Worm (Caenorhabditis elegans) whole organism, L4 larva: ENCODE data around the gene lact-8.

Experiments
- F26F4.8 ChIP-seq: fragments of 200-800 bp; sonication (Bioruptor generic); conservative IDR thresholded peaks from 2 replicates; pipeline ENCODE4 v1.3.6; 2022; ENCODE audit warnings: missing genetic modification characterization, missing compliant biosample characterization
- F49E8.2 ChIP-seq: sonication (generic microtip); optimal IDR thresholded peaks from 2 replicates; lab custom pipeline; 2016; ENCODE audit warnings: missing compliant biosample characterization, mild to moderate bottlenecking, missing genetic modification characterization, borderline replicate concordance
- ZK546.5 ChIP-seq, 2 experiments: sonication (generic microtip); optimal IDR thresholded peaks; 2 replicates each; lab custom pipeline; 2017; ENCODE audit warnings: missing biosample characterization in 2 of 2, missing genetic modification characterization in 2 of 2
- aha-1 ChIP-seq: fragments of 150-350 bp; peaks from one replicate; lab custom pipeline; 2014; ENCODE audit warnings: missing biosample characterization, missing genetic modification characterization
- ceh-20 ChIP-seq: fragments of 200-800 bp; sonication (Bioruptor generic); IDR thresholded peaks from 2 replicates; pipeline ENCODE4 v1.3.6; 2022; ENCODE audit warnings: missing genetic modification reagents, missing genetic modification characterization, missing compliant biosample characterization
- ceh-28 ChIP-seq: fragments of 150-350 bp; optimal IDR thresholded peaks from 2 replicates; lab custom pipeline; 2014; ENCODE audit warnings: missing biosample characterization, missing genetic modification reagents, missing genetic modification characterization
- ceh-32 ChIP-seq: sonication (generic microtip); optimal IDR thresholded peaks from 2 replicates; lab custom pipeline; 2016; ENCODE audit warnings: mild to moderate bottlenecking, missing genetic modification characterization, missing compliant biosample characterization; ENCODE audit not compliant: poor library complexity
- daf-12 ChIP-seq: fragments of 150-350 bp; optimal IDR thresholded peaks from 2 replicates; lab custom pipeline; 2014; ENCODE audit warnings: missing biosample characterization, missing genetic modification reagents, missing genetic modification characterization
- daf-16 ChIP-seq, 3 experiments: sonication (generic microtip); optimal IDR thresholded peaks; 2 replicates each; lab custom pipeline; 2016 to 2017; ENCODE audit warnings: missing genetic modification characterization in 3 of 3, missing genetic modification reagents in 3 of 3, mild to moderate bottlenecking in 2 of 3, missing compliant biosample characterization in 2 of 3, missing biosample characterization in 1 of 3, moderate library complexity in 1 of 3
- dmd-6 ChIP-seq: fragments of 200-800 bp; sonication (Bioruptor generic); IDR thresholded peaks from 2 replicates; pipeline ENCODE4 v1.3.6; 2022; ENCODE audit warnings: missing genetic modification reagents, missing genetic modification characterization, missing compliant biosample characterization
- duxl-1 ChIP-seq: sonication (generic microtip); optimal IDR thresholded peaks from 2 replicates; lab custom pipeline; 2016; ENCODE audit warnings: mild to moderate bottlenecking, missing genetic modification characterization, moderate library complexity, missing compliant biosample characterization; ENCODE audit not compliant: poor library complexity
- dve-1 ChIP-seq: sonication (generic microtip); optimal IDR thresholded peaks from 2 replicates; lab custom pipeline; 2017; ENCODE audit warnings: antibody characterized with exemption, mild to moderate bottlenecking, missing genetic modification characterization, missing compliant biosample characterization; ENCODE audit not compliant: insufficient read depth
- hif-1 ChIP-seq, 2 experiments: sonication (generic microtip); optimal IDR thresholded peaks; 2 replicates each; lab custom pipeline; 2016 to 2017; ENCODE audit warnings: missing compliant biosample characterization in 2 of 2, missing genetic modification characterization in 2 of 2, missing genetic modification reagents in 2 of 2, missing genotype in 2 of 2, mild to moderate bottlenecking in 1 of 2
- hlh-11 ChIP-seq: fragments of 200-800 bp; sonication (Bioruptor generic); optimal IDR thresholded peaks from 2 replicates; lab custom pipeline; 2018; ENCODE audit warnings: mild to moderate bottlenecking, missing genetic modification characterization, missing compliant biosample characterization
- hlh-30 ChIP-seq: sonication (generic microtip); optimal IDR thresholded peaks from 2 replicates; lab custom pipeline; 2017; ENCODE audit warnings: antibody characterized with exemption, mild to moderate bottlenecking, missing genetic modification characterization, missing compliant biosample characterization; ENCODE audit not compliant: insufficient read depth
- hmg-1.1 ChIP-seq: fragments of 200-800 bp; sonication (Bioruptor generic); IDR thresholded peaks from 2 replicates; pipeline ENCODE4 v1.3.6; 2022; ENCODE audit warnings: missing genetic modification reagents, missing genetic modification characterization, missing compliant biosample characterization
- lim-7 ChIP-seq: fragments of 200-800 bp; sonication (Bioruptor generic); IDR thresholded peaks from 2 replicates; pipeline ENCODE4 v1.3.6; 2022; ENCODE audit warnings: missing genetic modification characterization, missing compliant biosample characterization
- lin-38 ChIP-seq: fragments of 200-800 bp; sonication (Bioruptor generic); IDR thresholded peaks from 2 replicates; pipeline ENCODE4 v1.3.6; 2022; ENCODE audit warnings: missing genetic modification reagents, missing genetic modification characterization, missing compliant biosample characterization
- lir-3 ChIP-seq: sonication (generic microtip); optimal IDR thresholded peaks from 2 replicates; lab custom pipeline; 2016; ENCODE audit warnings: mild to moderate bottlenecking, missing genetic modification characterization, missing compliant biosample characterization
- lsy-2 ChIP-seq, 2 experiments: fragments of 150-350 bp in 1 of 2; sonication (generic microtip) in 1 of 2; optimal IDR thresholded peaks; 2 replicates each; lab custom pipeline; 2014 to 2017; ENCODE audit warnings: missing biosample characterization in 2 of 2, missing genetic modification characterization in 2 of 2
- mdl-1 ChIP-seq, 2 experiments: fragments of 150-350 bp in 1 of 2; sonication (generic microtip) in 1 of 2; optimal IDR thresholded peaks; 2 replicates each; lab custom pipeline; 2014 to 2017; ENCODE audit warnings: missing biosample characterization in 2 of 2, missing genetic modification characterization in 2 of 2
- mep-1 ChIP-seq: fragments of 150-350 bp; sonication (generic microtip); optimal IDR thresholded peaks from 3 replicates; lab custom pipeline; 2014; ENCODE audit warnings: missing biosample characterization, missing genetic modification characterization
- mxl-3 ChIP-seq: fragments of 200-800 bp; sonication (Bioruptor generic); optimal IDR thresholded peaks from 2 replicates; lab custom pipeline; 2018; ENCODE audit warnings: mild to moderate bottlenecking, missing genetic modification characterization, missing compliant biosample characterization
- nhr-102 ChIP-seq: sonication (generic microtip); optimal IDR thresholded peaks from 2 replicates; lab custom pipeline; 2016; ENCODE audit warnings: mild to moderate bottlenecking, missing genetic modification characterization, moderate library complexity, missing compliant biosample characterization
- nhr-11 ChIP-seq: fragments of 150-350 bp; optimal IDR thresholded peaks from 2 replicates; lab custom pipeline; 2014; ENCODE audit warnings: missing biosample characterization, missing genetic modification characterization
- nhr-237 ChIP-seq: sonication (generic microtip); optimal IDR thresholded peaks from 2 replicates; lab custom pipeline; 2017; ENCODE audit warnings: missing biosample characterization, missing genetic modification characterization
- nhr-28 ChIP-seq: fragments of 150-350 bp; optimal IDR thresholded peaks from 2 replicates; lab custom pipeline; 2014; ENCODE audit warnings: missing biosample characterization, missing genetic modification characterization
- saeg-2 ChIP-seq: fragments of 200-800 bp; sonication (Bioruptor generic); IDR thresholded peaks from 2 replicates; pipeline ENCODE4 v1.3.6; 2022; ENCODE audit warnings: missing genetic modification reagents, missing genetic modification characterization, missing compliant biosample characterization
- skn-1 ChIP-seq: fragments of 150-350 bp; optimal IDR thresholded peaks from 2 replicates; lab custom pipeline; 2014; ENCODE audit warnings: missing biosample characterization, missing genetic modification characterization
- snpc-1.2 ChIP-seq: fragments of 200-800 bp; sonication (Bioruptor generic); IDR thresholded peaks from 2 replicates; pipeline ENCODE4 v1.3.6; 2022; ENCODE audit warnings: missing genetic modification reagents, missing genetic modification characterization, missing compliant biosample characterization
- tra-1 ChIP-seq: fragments of 200-800 bp; sonication (Bioruptor generic); IDR thresholded peaks from 2 replicates; pipeline ENCODE4 v1.3.6; 2022; ENCODE audit warnings: missing genetic modification reagents, missing genetic modification characterization, missing compliant biosample characterization
- unc-39 ChIP-seq: sonication (generic microtip); optimal IDR thresholded peaks from 2 replicates; lab custom pipeline; 2017; ENCODE audit warnings: missing biosample characterization, missing genetic modification characterization
- vab-7 ChIP-seq: fragments of 200-800 bp; sonication (Bioruptor generic); IDR thresholded peaks from 2 replicates; pipeline ENCODE4 v1.3.6; 2022; ENCODE audit warnings: missing genetic modification reagents, missing genetic modification characterization, missing compliant biosample characterization
- zag-1 ChIP-seq: fragments of 150-350 bp; optimal IDR thresholded peaks from 2 replicates; lab custom pipeline; 2014; ENCODE audit warnings: missing biosample characterization, missing genetic modification characterization
- zfp-2 ChIP-seq: sonication (generic microtip); optimal IDR thresholded peaks from 2 replicates; lab custom pipeline; 2016; ENCODE audit warnings: mild to moderate bottlenecking, missing genetic modification characterization, missing compliant biosample characterization

Gene lact-8

DNA sequence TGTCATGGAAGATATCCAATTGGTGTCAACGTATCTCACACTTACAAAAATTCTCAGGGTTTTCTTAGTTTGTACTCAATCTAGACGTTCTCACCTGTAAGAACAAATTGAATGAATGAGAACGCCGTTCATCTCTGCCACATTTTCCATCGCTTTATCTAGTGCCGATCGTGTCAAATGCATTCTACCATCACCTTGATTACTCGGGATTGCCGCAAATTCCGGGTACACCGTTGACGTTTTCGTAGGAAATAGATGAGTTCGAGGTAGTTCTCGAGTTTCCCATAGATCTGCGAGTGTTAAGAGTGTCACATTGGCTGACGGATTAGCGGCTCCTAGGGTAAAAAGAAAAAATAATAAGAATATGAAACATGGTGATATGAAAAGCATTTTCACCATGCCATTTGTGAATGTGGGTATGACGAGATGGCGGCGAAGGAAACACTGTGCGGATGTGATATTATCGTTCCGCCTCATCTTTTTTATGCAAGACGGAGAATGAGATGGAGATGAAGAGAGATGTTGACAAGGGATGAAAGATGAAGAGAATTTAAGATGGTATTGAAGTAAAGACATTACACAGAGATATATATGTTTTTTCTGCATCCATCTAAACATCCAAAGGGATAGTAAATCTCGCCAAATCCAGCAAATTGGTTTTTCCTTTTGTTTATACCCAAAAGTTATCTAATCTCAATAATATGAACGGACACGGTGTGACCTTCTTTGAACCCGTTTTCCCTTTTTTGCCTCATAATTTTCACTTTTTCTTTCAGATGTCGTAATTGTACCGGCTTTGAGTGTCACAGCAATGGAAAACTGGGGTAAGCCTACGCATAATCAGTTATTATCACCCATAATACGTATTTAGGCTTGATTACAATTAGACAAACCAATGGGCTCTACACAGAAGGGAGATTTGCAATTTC, at the start of gene lact-8:
Gene lact-8, minus strand, starts transcription at position 445 of the 929 bp plus-strand sequence.
- TF ChIP-seq aha-1 (tag; lab: Kevin White, UChicago) (peak; percentile 71), lir-3 (no peak), nhr-28 (tag; lab: Kevin White, UChicago) (no peak)

ce11 chrV:11141179-11141578, 47.8 kb upstream of the lact-8 start, which contains the start of gene folt-1:
Gene folt-1 (plus strand): TSS chrV:11141479.
- no peak for TF ChIP-seq zfp-2
- no peak for TF ChIP-seq ceh-28 (tag; lab: Kevin White, UChicago)

ce11 chrV:11140326-11140725, 46.9 kb upstream of the lact-8 start:
- TF ChIP-seq aha-1 (tag; lab: Kevin White, UChicago) (peak; percentile 73), dmd-6 (GFP tag; lab: Robert Waterston, UW) (0 out of 2 replicates have a peak, but pooled peaks have one; percentile 13), dve-1 (peak; percentile 12), mdl-1 (tag; optimal IDR thresholded peaks at IDR 0.05; lab: Kevin White, UChicago) (peak in 1 of 2 experiments; percentile 48), nhr-11 (tag; lab: Kevin White, UChicago) (peak; percentile 20), hlh-11 (tag; lab: Kevin White, UChicago) (peak; percentile 62), daf-16 (GFP tag; optimal IDR thresholded peaks at IDR 0.05; lab: Kevin White, UChicago) (no peak), daf-16 (tag; optimal IDR thresholded peaks at IDR 0.05; lab: Kevin White, UChicago) (peak; percentile 40), nhr-28 (tag; lab: Kevin White, UChicago) (peak; percentile 26), mxl-3 (peak; percentile 47), mep-1 (tag; lab: Kevin White, UChicago) (peak; percentile 23), hif-1 (tag; optimal IDR thresholded peaks at IDR 0.05; lab: Kevin White, UChicago) (no peak), hlh-30 (peak; percentile 21), lin-38 (GFP tag; lab: Robert Waterston, UW) (no peak), ZK546.5 (tag; optimal IDR thresholded peaks at IDR 0.05; lab: Kevin White, UChicago) (no peak), daf-12 (tag; lab: Kevin White, UChicago) (no peak)

ce11 chrV:11134296-11134695, 40.9 kb upstream of the lact-8 start, which contains the start of gene glb-3:
Gene glb-3 (plus strand): TSS chrV:11134596.
- TF ChIP-seq ceh-32 (tag; lab: Kevin White, UChicago) = no peak
- TF ChIP-seq lin-38 (GFP tag; lab: Robert Waterston, UW) = no peak
- TF ChIP-seq nhr-11 (tag; lab: Kevin White, UChicago) = no peak
- no peak for TF ChIP-seq hmg-1.1 (GFP tag; lab: Robert Waterston, UW)
- TF ChIP-seq unc-39 (tag; lab: Kevin White, UChicago) = no peak
- no peak for TF ChIP-seq nhr-237
- no peak for TF ChIP-seq nhr-102 (tag; lab: Kevin White, UChicago)
- no peak for TF ChIP-seq ceh-20 (GFP tag; lab: Robert Waterston, UW)
- TF ChIP-seq tra-1 = no peak
- TF ChIP-seq duxl-1 = no peak
- no peak for TF ChIP-seq skn-1 (tag; lab: Kevin White, UChicago)
- TF ChIP-seq lim-7 = no peak
- TF ChIP-seq dmd-6 (GFP tag; lab: Robert Waterston, UW) = no peak
- no peak for TF ChIP-seq F49E8.2
- TF ChIP-seq F26F4.8 (GFP tag; lab: Robert Waterston, UW) = no peak
- TF ChIP-seq zag-1 (tag; lab: Kevin White, UChicago) = no peak
- TF ChIP-seq snpc-1.2 (GFP tag; lab: Robert Waterston, UW) = no peak
- TF ChIP-seq lsy-2 (tag; optimal IDR thresholded peaks at IDR 0.05; lab: Kevin White, UChicago) = no peak
- no peak for TF ChIP-seq saeg-2 (GFP tag; lab: Robert Waterston, UW)
- no peak for TF ChIP-seq vab-7 (GFP tag; lab: Robert Waterston, UW)
